Fruit fly (Drosophila melanogaster): ENCODE measurements around the gene CG6999.

CG6999 gene

dm6 chrX:9071308-9071707 lies 16.9 kb upstream of the CG6999 start, which contains the start of gene CG10970:
TSS of gene CG10970 (minus strand) at chrX:9071408.
- TF ChIP-seq dm (GFP tag; optimal IDR thresholded peaks at IDR 0.05) (no peak), Chrac-16 (GFP tag; optimal IDR thresholded peaks at IDR 0.05) (no peak), so (GFP tag; IDR thresholded peaks at IDR 0.05) (no peak), CG7745 (tag; optimal IDR thresholded peaks at IDR 0.05) (no peak), zen (tag; optimal IDR thresholded peaks at IDR 0.05) (no peak), Scr (GFP tag; IDR thresholded peaks at IDR 0.05; ENCODE audit: partially characterized antibody) (no peak), gro (GFP tag; optimal IDR thresholded peaks at IDR 0.05) (no peak), croc (GFP tag; conservative IDR thresholded peaks at IDR 0.05) (no peak), CG15514 (GFP tag; optimal IDR thresholded peaks at IDR 0.05) (no peak), Jarid2 (GFP tag; optimal IDR thresholded peaks at IDR 0.05) (no peak), Awh (GFP tag; IDR thresholded peaks at IDR 0.05) (no peak), CG12744 (GFP tag; optimal IDR thresholded peaks at IDR 0.05) (no peak), CG2678 (tag; optimal IDR thresholded peaks at IDR 0.05) (no peak), E2f1 (GFP tag; IDR thresholded peaks at IDR 0.05) (no peak), unc-4 (GFP tag; IDR thresholded peaks at IDR 0.05; ENCODE audit: partially characterized antibody) (no peak)

- TF ChIP-seq Doc3 (GFP tag; IDR thresholded peaks at IDR 0.05; ENCODE audit: partially characterized antibody) = no peak
- TF ChIP-seq lab (GFP tag; optimal IDR thresholded peaks at IDR 0.05) = peak; percentile 39
- no peak for TF ChIP-seq CG14050 (GFP tag; IDR thresholded peaks at IDR 0.05)
- TF ChIP-seq Deaf1 (tag; optimal IDR thresholded peaks at IDR 0.05) = no peak
- no peak for TF ChIP-seq Oli (tag; optimal IDR thresholded peaks at IDR 0.05)
- no peak for TF ChIP-seq ara (GFP tag; IDR thresholded peaks at IDR 0.05)
- no peak for TF ChIP-seq CG12744 (GFP tag; optimal IDR thresholded peaks at IDR 0.05)
- TF ChIP-seq CG3995 (GFP tag; optimal IDR thresholded peaks at IDR 0.05) = no peak
- TF ChIP-seq HmgZ (tag; optimal IDR thresholded peaks at IDR 0.05) = no peak
- no peak for TF ChIP-seq CG4360 (GFP tag; IDR thresholded peaks at IDR 0.05)
- no peak for TF ChIP-seq Dip2 (GFP tag; IDR thresholded peaks at IDR 0.05)
- TF ChIP-seq slou (GFP tag; optimal IDR thresholded peaks at IDR 0.05) = no peak
- no peak for TF ChIP-seq fru (optimal IDR thresholded peaks at IDR 0.05)
- TF ChIP-seq fu2 (GFP tag; optimal IDR thresholded peaks at IDR 0.05) = no peak
- no peak for TF ChIP-seq CG8290 (GFP tag; optimal IDR thresholded peaks at IDR 0.05)
- peak in 1 of 2 experiments; percentile 14 for TF ChIP-seq CG8290 (tag; optimal IDR thresholded peaks at IDR 0.05)
- no peak for TF ChIP-seq CG10565 (GFP tag; optimal IDR thresholded peaks at IDR 0.05)
- TF ChIP-seq stc (GFP tag; IDR thresholded peaks at IDR 0.05) = no peak
- no peak for TF ChIP-seq Optix (GFP tag; IDR thresholded peaks at IDR 0.05)
- TF ChIP-seq CTCF (GFP tag; optimal IDR thresholded peaks at IDR 0.05) = no peak
- no peak for TF ChIP-seq E2f2 (GFP tag; IDR thresholded peaks at IDR 0.05)
- no peak for TF ChIP-seq prd (optimal IDR thresholded peaks at IDR 0.05)
- no peak for TF ChIP-seq prd (GFP tag; IDR thresholded peaks at IDR 0.05)
- TF ChIP-seq CG10431 (GFP tag; optimal IDR thresholded peaks at IDR 0.05) = no peak
- no peak for TF ChIP-seq CG4424 (GFP tag; optimal IDR thresholded peaks at IDR 0.05)
- TF ChIP-seq D19A (tag; optimal IDR thresholded peaks at IDR 0.05) = no peak
- TF ChIP-seq Blimp-1 (GFP tag; optimal IDR thresholded peaks at IDR 0.05) = no peak
- TF ChIP-seq HLH3B (GFP tag; IDR thresholded peaks at IDR 0.05) = no peak
- TF ChIP-seq hbn (GFP tag; IDR thresholded peaks at IDR 0.05; ENCODE audit: partially characterized antibody) = no peak
- no peak for TF ChIP-seq chinmo (GFP tag; IDR thresholded peaks at IDR 0.05; ENCODE audit: partially characterized antibody)
- TF ChIP-seq Abd-B (GFP tag; optimal IDR thresholded peaks at IDR 0.05) = no peak
- TF ChIP-seq z (GFP tag; IDR thresholded peaks at IDR 0.05) = no peak
- no peak for TF ChIP-seq pho (GFP tag; optimal IDR thresholded peaks at IDR 0.05)
- no peak for TF ChIP-seq CG3847 (GFP tag; IDR thresholded peaks at IDR 0.05)
- TF ChIP-seq row (GFP tag; IDR thresholded peaks at IDR 0.05) = 0 out of 3 replicates have a peak, but pooled peaks have one; percentile 15
- TF ChIP-seq fd64A (GFP tag; optimal IDR thresholded peaks at IDR 0.05) = no peak
- TF ChIP-seq grn (GFP tag; optimal IDR thresholded peaks at IDR 0.05) = no peak
- no peak for TF ChIP-seq CG10209 (GFP tag; optimal IDR thresholded peaks at IDR 0.05)
- no peak for TF ChIP-seq Dip3 (GFP tag; optimal IDR thresholded peaks at IDR 0.05)
Measured at dm6 chrX:9074040-9074439, 14.1 kb upstream of the CG6999 start.

Measured in whole organism, embryonic.